Fruit fly (Drosophila melanogaster): ENCODE data around the gene MED27.

Gene MED27

DNA sequence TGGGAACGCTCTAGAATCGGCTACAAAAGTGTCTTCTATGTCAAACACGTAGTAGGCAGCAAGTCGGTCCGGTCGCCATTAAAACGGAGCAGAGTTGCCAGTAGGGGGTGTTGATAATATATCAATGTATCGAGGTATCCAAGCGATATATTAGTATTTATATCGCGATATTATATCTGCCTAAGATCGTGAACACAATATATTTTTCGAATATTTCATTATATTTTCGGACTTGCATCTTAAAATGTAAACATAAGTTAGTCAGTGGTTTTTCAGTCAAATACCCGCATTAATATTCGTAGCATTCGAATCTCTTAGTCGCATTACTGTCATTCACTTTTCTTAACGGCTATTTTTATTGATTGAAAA lies 4.9 kb downstream of the MED27 start, which contains the start of gene CG2182:
Gene CG2182 (minus strand): TSS at position 84 of the 369 bp plus-strand sequence.
- TF ChIP-seq CTCF (optimal IDR thresholded peaks at IDR 0.05) (no peak), CG8478 (optimal IDR thresholded peaks at IDR 0.05) (no peak)

DNA sequence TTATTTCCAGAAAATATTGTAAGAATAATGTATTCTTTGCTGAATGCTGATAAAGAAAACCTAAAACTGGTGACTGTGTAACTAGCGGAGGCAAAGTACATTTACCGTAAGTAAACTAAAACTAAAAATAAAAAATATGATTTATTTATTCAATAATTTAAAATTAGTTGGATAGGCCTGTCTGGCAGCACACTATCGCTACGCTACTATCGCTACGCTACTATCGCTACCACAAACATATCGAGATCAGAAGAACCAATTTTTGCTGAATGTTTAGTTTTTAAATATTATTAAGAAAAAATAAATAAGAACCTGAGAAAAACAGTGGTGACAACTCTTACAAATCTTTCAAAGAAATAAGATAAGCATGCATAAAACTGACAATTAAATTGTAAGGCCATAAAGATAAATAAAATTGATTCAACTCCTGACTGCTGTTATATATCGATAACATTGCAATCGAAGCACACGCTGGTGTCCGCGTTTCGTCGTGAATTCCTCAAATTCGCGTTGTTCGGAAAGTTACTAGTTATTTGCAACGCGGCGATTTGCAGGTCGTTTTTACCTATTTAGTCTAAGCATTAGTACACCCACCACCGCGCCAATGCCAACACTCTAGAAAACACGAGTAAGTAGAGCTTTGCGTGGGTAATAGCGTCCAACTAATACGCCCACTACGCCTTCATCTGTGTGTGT lies 5.4 kb downstream of the MED27 start, which contains the start of gene Wdr33:
Gene Wdr33 (plus strand): TSS at position 438 of the 696 bp plus-strand sequence.
- no peak for TF ChIP-seq CTCF (optimal IDR thresholded peaks at IDR 0.05)
- TF ChIP-seq CG8478 (optimal IDR thresholded peaks at IDR 0.05): no peak

- no peak for TF ChIP-seq CG8478 (optimal IDR thresholded peaks at IDR 0.05)
- TF ChIP-seq CTCF (optimal IDR thresholded peaks at IDR 0.05): no peak
These were observed 14.2 kb downstream of the MED27 start, which contains the start of the genes Xe7 and Atg17 for dm6 chr3R:5668928-5669739. TSS of gene Xe7 (minus strand) at chr3R:5669334. TSS of gene Atg17 (plus strand) at chr3R:5669713.

DNA sequence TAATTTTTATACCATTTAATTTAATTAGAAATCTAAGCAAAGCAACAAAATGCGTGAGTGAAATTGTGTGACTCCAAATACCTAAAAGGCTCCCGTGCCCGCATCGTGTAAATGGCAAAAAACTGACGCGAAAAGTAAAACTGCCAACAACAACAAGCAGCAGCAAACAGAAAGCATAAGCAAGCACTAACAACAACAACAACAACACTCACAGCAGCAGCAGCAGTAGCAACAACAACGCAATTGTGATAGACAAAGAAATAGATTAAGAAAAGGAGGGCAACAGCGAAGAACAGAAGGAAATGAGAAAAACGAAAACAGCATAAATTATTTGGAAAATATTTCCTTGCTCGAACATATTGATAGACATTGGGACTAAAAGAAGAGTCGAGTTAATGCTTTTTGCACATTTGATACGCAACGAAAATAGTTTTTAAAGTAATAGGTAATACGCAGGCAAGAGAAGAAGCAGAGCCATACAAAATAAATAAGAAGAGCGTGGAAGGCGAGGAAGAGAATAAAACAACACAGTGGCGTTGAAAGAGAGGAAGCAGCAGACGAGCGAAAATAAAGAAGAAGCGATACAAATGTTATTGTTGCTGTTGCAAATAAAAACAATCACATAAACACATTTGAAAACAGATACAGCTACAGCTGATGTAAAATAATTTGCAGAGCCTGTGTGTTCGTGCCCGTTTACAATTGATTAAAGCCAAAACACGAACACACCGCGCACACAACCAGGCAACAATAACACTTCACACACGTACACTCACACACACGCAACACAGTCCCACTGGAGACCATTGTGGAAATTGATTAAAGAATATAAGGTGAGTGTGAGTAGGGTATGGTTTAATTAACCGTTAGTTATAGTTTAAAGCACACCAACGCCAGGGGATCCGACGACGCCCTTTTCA lies 15.1 kb downstream of the MED27 start:
- TF ChIP-seq CG8478 (optimal IDR thresholded peaks at IDR 0.05): no peak
- no peak for TF ChIP-seq CTCF (optimal IDR thresholded peaks at IDR 0.05)

DNA sequence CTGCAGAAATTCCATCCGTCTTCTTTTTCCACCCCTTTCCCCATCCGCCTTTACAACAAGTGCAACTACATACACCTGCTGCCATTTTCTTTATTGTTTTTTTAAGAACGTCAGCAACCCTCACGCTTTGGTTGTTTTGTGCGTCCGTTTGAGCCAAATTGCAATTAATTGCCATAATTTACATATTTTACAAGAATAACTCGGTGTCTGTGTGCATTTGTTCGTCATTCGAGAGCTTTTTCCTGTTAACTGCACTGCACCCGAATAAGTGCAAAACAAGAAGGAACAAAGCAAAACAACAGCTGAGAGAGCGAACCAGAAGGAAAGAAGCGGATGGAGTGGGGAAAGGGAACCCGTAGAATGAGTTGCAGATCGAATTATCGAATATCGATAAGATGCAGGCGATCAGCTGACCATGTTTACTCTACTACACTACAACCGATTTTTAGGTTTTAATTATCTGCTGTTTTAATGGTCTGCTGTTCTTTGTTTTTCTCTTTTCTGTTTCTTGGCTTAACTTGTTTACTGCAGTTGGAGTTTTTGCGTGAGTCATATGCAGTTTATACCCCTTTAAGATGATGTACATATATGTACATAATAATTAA lies 15.8 kb downstream of the MED27 start:
- TF ChIP-seq CG8478 (optimal IDR thresholded peaks at IDR 0.05) (no peak), CTCF (optimal IDR thresholded peaks at IDR 0.05) (no peak)

dm6 chr3R:5671265-5671663 lies 16.3 kb downstream of the MED27 start:
- no peak for TF ChIP-seq CTCF (optimal IDR thresholded peaks at IDR 0.05)
- no peak for TF ChIP-seq CG8478 (optimal IDR thresholded peaks at IDR 0.05)

- TF ChIP-seq CG8478 (optimal IDR thresholded peaks at IDR 0.05) (no peak), CTCF (optimal IDR thresholded peaks at IDR 0.05) (no peak)
These were observed 17.1 kb downstream of the MED27 start for dm6 chr3R:5671795-5672657.

DNA sequence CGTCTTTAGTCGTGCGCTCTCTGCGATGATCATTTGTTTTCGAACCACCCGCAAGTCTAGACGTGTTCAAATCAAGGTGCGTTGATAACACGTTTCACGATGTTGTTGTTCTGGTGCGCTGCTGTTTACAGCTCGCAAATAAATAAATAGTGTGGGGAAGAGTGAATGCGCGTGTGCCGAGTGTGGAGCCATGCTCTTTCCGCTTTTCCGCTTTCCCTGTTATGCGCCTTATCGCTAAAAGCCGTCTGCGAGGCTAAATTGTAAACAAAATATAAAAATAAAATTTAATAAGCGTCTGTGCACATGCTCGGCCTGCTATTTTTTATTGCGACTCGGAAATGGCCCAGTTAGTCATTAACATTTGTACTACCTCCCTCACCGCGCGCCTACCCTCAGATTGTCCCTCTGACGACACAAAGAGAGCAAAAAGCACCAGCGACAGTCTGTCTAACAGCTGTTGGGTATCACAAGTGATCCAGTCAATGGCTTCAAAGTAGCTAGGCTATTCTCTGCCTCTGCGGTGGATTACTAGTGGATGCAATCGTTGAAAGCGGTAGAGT lies 17.8 kb downstream of the MED27 start:
- TF ChIP-seq CG8478 (optimal IDR thresholded peaks at IDR 0.05): no peak
- TF ChIP-seq CTCF (optimal IDR thresholded peaks at IDR 0.05): no peak

dm6 chr3R:5682238-5682637 lies 27.3 kb downstream of the MED27 start:
- TF ChIP-seq CG8478 (optimal IDR thresholded peaks at IDR 0.05) (no peak), CTCF (optimal IDR thresholded peaks at IDR 0.05) (no peak)

DNA sequence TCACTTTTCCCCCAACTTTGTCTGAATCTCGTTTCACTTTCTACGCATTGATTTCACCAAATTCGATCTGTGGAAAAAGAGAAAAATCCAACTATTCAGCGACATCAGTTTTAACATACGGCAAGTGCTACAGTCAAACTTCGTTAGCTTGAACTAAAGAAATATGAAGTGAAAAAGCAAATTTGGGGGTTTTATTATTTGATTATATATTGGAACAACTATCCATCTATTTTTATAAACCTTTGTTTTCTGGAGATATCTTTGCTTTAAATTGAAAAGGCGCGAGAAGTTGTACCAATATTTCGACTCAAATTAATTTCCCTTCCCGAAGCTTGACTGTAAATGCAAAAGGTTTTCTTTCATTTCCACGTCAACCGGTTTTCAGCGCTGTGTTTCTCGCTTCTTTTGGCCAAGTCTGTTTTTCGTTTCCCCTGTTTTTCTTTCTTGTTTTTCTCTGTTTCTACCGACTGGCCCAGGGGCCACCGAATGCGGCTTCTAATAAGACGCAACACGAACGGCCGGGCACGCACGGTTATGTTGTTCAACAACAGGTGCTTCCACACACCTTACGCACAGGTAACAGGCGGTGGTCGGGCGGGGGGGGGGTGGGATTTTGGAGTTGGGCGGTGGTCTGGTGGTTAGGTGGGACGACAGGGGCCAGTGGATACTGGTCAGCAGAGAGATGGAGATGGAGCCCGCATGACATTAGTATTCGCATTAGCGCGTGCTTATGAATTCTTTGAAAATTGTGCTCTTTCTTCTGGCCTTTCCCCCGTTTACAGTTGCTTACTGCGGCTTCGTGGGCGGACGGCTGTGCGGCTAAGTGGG lies 28.2 kb downstream of the MED27 start:
- TF ChIP-seq CTCF (optimal IDR thresholded peaks at IDR 0.05) (no peak), CG8478 (optimal IDR thresholded peaks at IDR 0.05) (no peak)

- TF ChIP-seq CG8478 (optimal IDR thresholded peaks at IDR 0.05) (no peak), CTCF (optimal IDR thresholded peaks at IDR 0.05) (no peak)
These were observed 29.7 kb downstream of the MED27 start for dm6 chr3R:5684550-5685118.

Data from S2 (cell line).